Worm (Caenorhabditis elegans): ENCODE results near the gene F43C1.7.

F43C1.7 gene

DNA sequence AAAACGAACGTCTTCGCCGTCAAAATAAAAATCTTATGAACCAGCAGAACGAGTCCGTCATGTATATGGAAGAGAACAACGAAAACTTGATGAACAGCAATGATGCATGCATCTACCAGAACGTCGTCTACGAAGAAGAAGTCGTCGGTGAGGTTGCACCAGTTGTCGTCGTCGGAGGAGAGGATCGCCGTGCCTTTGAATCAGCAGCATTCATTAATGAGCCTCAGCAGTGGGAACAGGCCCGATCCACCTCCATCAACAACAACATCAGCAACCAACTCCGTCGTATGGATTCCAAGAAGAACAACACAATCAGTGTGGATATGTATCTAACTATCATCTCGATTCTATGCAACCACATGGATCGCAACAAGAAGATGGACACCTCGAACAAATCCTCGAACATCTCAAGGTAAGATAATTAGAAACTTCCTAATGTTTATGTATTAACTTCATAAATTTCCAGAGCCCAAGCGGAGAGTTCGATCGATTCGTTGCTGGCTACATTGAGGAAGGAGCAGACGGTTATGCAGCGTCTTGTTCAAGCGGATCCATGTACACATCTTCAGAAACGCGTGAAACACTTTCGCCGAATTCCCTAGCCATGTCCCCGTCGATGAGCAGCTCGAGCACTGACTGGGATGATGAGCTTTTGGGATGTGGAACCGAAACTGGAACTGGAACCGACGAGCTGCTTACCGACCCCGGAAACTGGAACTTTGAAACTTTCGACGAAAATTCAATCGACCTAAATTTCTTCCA lies 47.8 kb downstream of the F43C1.7 start:
- TF ChIP-seq lin-13 (GFP tag; optimal IDR thresholded peaks at IDR 0.05) (peak; percentile 19), nhr-23 (tag; optimal IDR thresholded peaks at IDR 0.05) (no peak)

- TF ChIP-seq ztf-4 (tag; optimal IDR thresholded peaks at IDR 0.05): peak; percentile 92
- TF ChIP-seq nhr-21 (tag; optimal IDR thresholded peaks at IDR 0.05): peak; percentile 89
- TF ChIP-seq mab-5 (tag; optimal IDR thresholded peaks at IDR 0.05): peak; percentile 55
- TF ChIP-seq dmd-4 (tag; optimal IDR thresholded peaks at IDR 0.05): no peak
- peak; percentile 69 for TF ChIP-seq nhr-10 (tag; optimal IDR thresholded peaks at IDR 0.05)
- peak; percentile 89 for TF ChIP-seq F13H6.1 (tag; optimal IDR thresholded peaks at IDR 0.05)
- no peak for TF ChIP-seq ceh-82 (tag; optimal IDR thresholded peaks at IDR 0.05)
- peak; percentile 64 for TF ChIP-seq blmp-1 (tag; optimal IDR thresholded peaks at IDR 0.05; ENCODE audit: insufficient read depth)
- peak; percentile 81 for TF ChIP-seq nhr-25 (tag; optimal IDR thresholded peaks at IDR 0.05)
- no peak for TF ChIP-seq lin-39 (tag; optimal IDR thresholded peaks at IDR 0.05)
- TF ChIP-seq ama-1 (optimal IDR thresholded peaks at IDR 0.05): peak; percentile 92
- TF ChIP-seq ztf-1 (GFP tag; conservative IDR thresholded peaks at IDR 0.05): no peak
- no peak for TF ChIP-seq nhr-77 (tag; optimal IDR thresholded peaks at IDR 0.05)
- peak; percentile 91 for TF ChIP-seq sma-9 (GFP tag; optimal IDR thresholded peaks at IDR 0.05)
- TF ChIP-seq sma-9 (tag; optimal IDR thresholded peaks at IDR 0.05): no peak
- TF ChIP-seq unc-39 (tag; optimal IDR thresholded peaks at IDR 0.05): no peak
- TF ChIP-seq zag-1 (tag; optimal IDR thresholded peaks at IDR 0.05): peak; percentile 74
- no peak for TF ChIP-seq nhr-11 (tag; optimal IDR thresholded peaks at IDR 0.05)
- TF ChIP-seq alr-1 (tag; optimal IDR thresholded peaks at IDR 0.05): peak; percentile 31
- peak; percentile 97 for TF ChIP-seq nhr-129 (tag; optimal IDR thresholded peaks at IDR 0.05)
- peak; percentile 80 for TF ChIP-seq sem-4 (tag; optimal IDR thresholded peaks at IDR 0.05)
- peak; percentile 85 for TF ChIP-seq skn-1 (tag; optimal IDR thresholded peaks at IDR 0.05)
- TF ChIP-seq unc-55 (GFP tag; optimal IDR thresholded peaks at IDR 0.05): peak; percentile 96
- no peak for TF ChIP-seq ceh-16 (tag; optimal IDR thresholded peaks at IDR 0.05)
- no peak for TF ChIP-seq ZK546.5 (tag; optimal IDR thresholded peaks at IDR 0.05)
- TF ChIP-seq R02D3.7 (tag; optimal IDR thresholded peaks at IDR 0.05): no peak
- peak; percentile 78 for TF ChIP-seq sma-3 (GFP tag; optimal IDR thresholded peaks at IDR 0.05)
- TF ChIP-seq C34F6.9 (tag; optimal IDR thresholded peaks at IDR 0.05): peak; percentile 99
- TF ChIP-seq mdl-1 (tag; optimal IDR thresholded peaks at IDR 0.05): peak; percentile 31 to 72
- peak; percentile 85 for TF ChIP-seq lin-13 (GFP tag; optimal IDR thresholded peaks at IDR 0.05)
- TF ChIP-seq mbf-1 (tag; optimal IDR thresholded peaks at IDR 0.05): no peak
- no peak for TF ChIP-seq nhr-237 (tag; optimal IDR thresholded peaks at IDR 0.05)
- TF ChIP-seq elt-3 (tag; optimal IDR thresholded peaks at IDR 0.05): no peak
- TF ChIP-seq nhr-23 (tag; optimal IDR thresholded peaks at IDR 0.05): no peak
- TF ChIP-seq lin-11 (tag; optimal IDR thresholded peaks at IDR 0.05): peak; percentile 87
- TF ChIP-seq egl-27 (tag; optimal IDR thresholded peaks at IDR 0.05): peak; percentile 87
- peak; percentile 70 to 90 for TF ChIP-seq lsy-2 (tag; optimal IDR thresholded peaks at IDR 0.05)
- TF ChIP-seq peb-1 (tag; optimal IDR thresholded peaks at IDR 0.05): no peak
- peak; percentile 52 for TF ChIP-seq snpc-4 (tag; optimal IDR thresholded peaks at IDR 0.05)
- TF ChIP-seq Y55F3AM.14 (GFP tag; optimal IDR thresholded peaks at IDR 0.05): peak; percentile 81
- TF ChIP-seq crh-2 (tag; optimal IDR thresholded peaks at IDR 0.05): peak; percentile 100
- TF ChIP-seq unc-62 (GFP tag; optimal IDR thresholded peaks at IDR 0.05): no peak
- no peak for TF ChIP-seq elt-1 (tag; optimal IDR thresholded peaks at IDR 0.05)
- peak; percentile 99 for TF ChIP-seq fos-1 (tag; optimal IDR thresholded peaks at IDR 0.05)
- no peak for TF ChIP-seq aly-2 (tag; optimal IDR thresholded peaks at IDR 0.05)
- peak; percentile 45 for TF ChIP-seq nhr-6 (tag; optimal IDR thresholded peaks at IDR 0.05)
- no peak for TF ChIP-seq nhr-12 (tag; optimal IDR thresholded peaks at IDR 0.05)
- TF ChIP-seq ztf-11 (tag; optimal IDR thresholded peaks at IDR 0.05): no peak
- TF ChIP-seq gmeb-1 (tag; optimal IDR thresholded peaks at IDR 0.05): peak; percentile 67
These were observed 48.7 kb downstream of the F43C1.7 start, which contains the start of gene xbp-1 for ce11 chrIII:4193659-4194103. TSS of gene xbp-1 (plus strand) at chrIII:4193809.

All from whole organism, L2 larva.